Worm (Caenorhabditis elegans) whole organism, midembryonic: ENCODE results near the gene aqp-11.

Source experiments
- T22C8.4 ChIP-seq: fragments of 200-800 bp; sonication (Bioruptor generic); IDR thresholded peaks from 2 replicates; pipeline ENCODE4 v1.3.6; 2022; ENCODE audit warnings: missing genetic modification characterization, missing compliant biosample characterization
- cog-1 ChIP-seq: sonication (generic microtip); optimal IDR thresholded peaks from 2 replicates; lab custom pipeline; 2016; ENCODE audit warnings: missing genetic modification characterization, missing compliant biosample characterization
- flt-1 ChIP-seq: fragments of 200-800 bp; sonication (Bioruptor generic); IDR thresholded peaks from 2 replicates; pipeline ENCODE4 v1.3.6; 2022; ENCODE audit warnings: missing genetic modification characterization, missing compliant biosample characterization
- klf-2 ChIP-seq: fragments of 200-800 bp; sonication (Bioruptor generic); conservative IDR thresholded peaks from 2 replicates; pipeline ENCODE4 v1.3.6; 2022; ENCODE audit warnings: missing genetic modification reagents, missing genetic modification characterization, missing compliant biosample characterization
- tab-1 ChIP-seq: fragments of 200-800 bp; sonication (Bioruptor generic); IDR thresholded peaks from 2 replicates; pipeline ENCODE4 v1.3.6; 2022; ENCODE audit warnings: missing genetic modification characterization, missing compliant biosample characterization
- ztf-23 ChIP-seq: fragments of 200-800 bp; sonication (Bioruptor generic); IDR thresholded peaks from 2 replicates; pipeline ENCODE4 v1.3.6; 2022; ENCODE audit warnings: missing genetic modification reagents, missing genetic modification characterization, missing compliant biosample characterization

ce11 chrIII:13644279-13644678 lies 28.8 kb upstream of the aqp-11 start:
- TF ChIP-seq ztf-23 (GFP tag; lab: Robert Waterston, UW) (no peak), flt-1 (GFP tag; lab: Robert Waterston, UW) (0 out of 2 replicates have a peak, but pooled peaks have one; percentile 18), T22C8.4 (GFP tag; lab: Robert Waterston, UW) (no peak), cog-1 (tag; lab: Kevin White, UChicago) (no peak), tab-1 (GFP tag; lab: Robert Waterston, UW) (no peak), klf-2 (GFP tag; lab: Robert Waterston, UW) (no peak)
